Fruit fly (Drosophila melanogaster) whole organism, embryonic: Measurements from ENCODE around the gene Ddc.
A peak's percentile ranks its signal among the peaks of the same experiment; 100 is the strongest.

ENCODE experiments used
- ATbp ChIP-seq: fragments of 200-800 bp; sonication (Bioruptor generic); optimal IDR thresholded peaks from 2 replicates; lab custom pipeline; 2017; ENCODE audit warnings: missing biosample characterization, mild to moderate bottlenecking, missing genetic modification characterization, missing genetic modification reagents
- CG10654 ChIP-seq: fragments of 200-800 bp; sonication (Bioruptor generic); optimal IDR thresholded peaks from 2 replicates; lab custom pipeline; 2016; ENCODE audit warnings: missing biosample characterization, missing genetic modification characterization
- CG11247 ChIP-seq: fragments of 200-800 bp; sonication (Bioruptor generic); IDR thresholded peaks from 2 replicates; pipeline ENCODE4 v1.3.6; 2022; ENCODE audit warnings: missing biosample characterization, missing genetic modification characterization
- CG11456 ChIP-seq: fragments of 200-800 bp; sonication (Bioruptor generic); IDR thresholded peaks from 3 replicates; pipeline ENCODE4 v1.3.6; 2022; ENCODE audit warnings: missing biosample characterization, missing genetic modification characterization
- CG11504 ChIP-seq: fragments of 200-800 bp; sonication (Bioruptor generic); optimal IDR thresholded peaks from 3 replicates; lab custom pipeline; 2019; ENCODE audit warnings: missing biosample characterization, mild to moderate bottlenecking, missing genetic modification characterization, moderate library complexity
- CG12659 ChIP-seq: fragments of 200-800 bp; sonication (Bioruptor generic); optimal IDR thresholded peaks from 3 replicates; lab custom pipeline; 2017; ENCODE audit warnings: mild to moderate bottlenecking, missing biosample characterization, missing genetic modification reagents, missing genetic modification characterization
- CG13624 ChIP-seq: fragments of 200-800 bp; sonication (Bioruptor generic); optimal IDR thresholded peaks from 2 replicates; lab custom pipeline; 2016; ENCODE audit warnings: missing biosample characterization, missing genetic modification characterization
- CG13894 ChIP-seq: fragments of 200-800 bp; sonication (Bioruptor generic); optimal IDR thresholded peaks from 3 replicates; lab custom pipeline; 2018; ENCODE audit warnings: missing biosample characterization, mild to moderate bottlenecking, missing genetic modification characterization, moderate library complexity
- CG2120 ChIP-seq: fragments of 200-800 bp; sonication (Bioruptor generic); optimal IDR thresholded peaks from 3 replicates; lab custom pipeline; 2016; ENCODE audit warnings: missing biosample characterization, missing genetic modification characterization
- CG2875 ChIP-seq: fragments of 200-800 bp; sonication (Bioruptor generic); optimal IDR thresholded peaks from 2 replicates; lab custom pipeline; 2017; ENCODE audit warnings: missing biosample characterization, mild to moderate bottlenecking, missing genetic modification characterization, missing genetic modification reagents
- CG42726 ChIP-seq: fragments of 200-800 bp; sonication (Bioruptor generic); IDR thresholded peaks from 2 replicates; pipeline ENCODE4 v1.3.6; 2022; ENCODE audit warnings: missing biosample characterization, missing genetic modification characterization; ENCODE audit not compliant: partially characterized antibody
- CG4360 ChIP-seq: fragments of 200-800 bp; sonication (Bioruptor generic); IDR thresholded peaks from 2 replicates; pipeline ENCODE4 v1.3.6; 2022; ENCODE audit warnings: missing biosample characterization, missing genetic modification characterization
- CG5180 ChIP-seq: fragments of 200-800 bp; sonication (Bioruptor generic); optimal IDR thresholded peaks from 3 replicates; lab custom pipeline; 2017; ENCODE audit warnings: missing biosample characterization, missing genetic modification characterization, mild to moderate bottlenecking, moderate library complexity, missing genetic modification reagents
- CG6254 ChIP-seq: fragments of 200-800 bp; sonication (Bioruptor generic); optimal IDR thresholded peaks from 3 replicates; lab custom pipeline; 2017; ENCODE audit warnings: mild to moderate bottlenecking, missing biosample characterization, missing genetic modification reagents, missing genetic modification characterization
- CG7556 ChIP-seq: fragments of 200-800 bp; sonication (Bioruptor generic); optimal IDR thresholded peaks from 2 replicates; lab custom pipeline; 2017; ENCODE audit warnings: missing biosample characterization, mild to moderate bottlenecking, missing genetic modification characterization
- CG8388 ChIP-seq: fragments of 200-800 bp; sonication (Bioruptor generic); optimal IDR thresholded peaks from 2 replicates; lab custom pipeline; 2019; ENCODE audit warnings: missing biosample characterization, mild to moderate bottlenecking, missing genetic modification characterization, moderate library complexity
- CG9876 ChIP-seq: fragments of 200-800 bp; sonication (Bioruptor generic); optimal IDR thresholded peaks from 2 replicates; lab custom pipeline; 2016; ENCODE audit warnings: missing biosample characterization, missing genetic modification characterization
- CrebB ChIP-seq: fragments of 200-800 bp; sonication (Bioruptor generic); optimal IDR thresholded peaks from 3 replicates; lab custom pipeline; 2018; ENCODE audit warnings: missing biosample characterization, mild to moderate bottlenecking, missing genetic modification characterization
- Dp ChIP-seq: fragments of 200-800 bp; sonication (Bioruptor generic); optimal IDR thresholded peaks from 2 replicates; lab custom pipeline; 2018; ENCODE audit warnings: missing biosample characterization, mild to moderate bottlenecking, missing genetic modification characterization, moderate library complexity
- E2f1 ChIP-seq: fragments of 200-800 bp; sonication (Bioruptor generic); IDR thresholded peaks from 2 replicates; pipeline ENCODE4 v1.3.6; 2022; ENCODE audit warnings: missing biosample characterization, missing genetic modification characterization
- E2f2 ChIP-seq: fragments of 200-800 bp; sonication (Bioruptor generic); IDR thresholded peaks from 2 replicates; pipeline ENCODE4 v1.3.6; 2022; ENCODE audit warnings: missing biosample characterization, missing genetic modification characterization
- HLHmδ ChIP-seq: fragments of 200-800 bp; sonication (Bioruptor generic); optimal IDR thresholded peaks from 2 replicates; lab custom pipeline; 2018; ENCODE audit warnings: missing biosample characterization, mild to moderate bottlenecking, missing genetic modification characterization, moderate library complexity
- Hey ChIP-seq: fragments of 200-800 bp; sonication (Bioruptor generic); optimal IDR thresholded peaks from 3 replicates; lab custom pipeline; 2018; ENCODE audit warnings: missing biosample characterization, mild to moderate bottlenecking, missing genetic modification characterization
- Hr78 ChIP-seq, 2 experiments: fragments of 200-800 bp in 1 of 2; fragments of >200 bp in 1 of 2; sonication (Bioruptor generic) in 1 of 2; optimal IDR thresholded peaks; 2 replicates each; lab custom pipeline; 2017 to 2019; ENCODE audit warnings: missing biosample characterization in 2 of 2, missing genetic modification characterization in 2 of 2, mild to moderate bottlenecking in 1 of 2, moderate library complexity in 1 of 2
- Lim3 ChIP-seq: fragments of 200-800 bp; sonication (Bioruptor generic); IDR thresholded peaks from 2 replicates; pipeline ENCODE4 v1.3.6; 2022; ENCODE audit warnings: missing biosample characterization, missing genetic modification characterization
- Mad ChIP-seq: fragments of 200-800 bp; sonication (Bioruptor generic); optimal IDR thresholded peaks from 2 replicates; lab custom pipeline; 2016; ENCODE audit warnings: missing biosample characterization, missing genetic modification characterization
- NC2α ChIP-seq: fragments of 200-800 bp; sonication (Bioruptor generic); optimal IDR thresholded peaks from 2 replicates; lab custom pipeline; 2016; ENCODE audit warnings: missing biosample characterization, missing genetic modification characterization
- Spps ChIP-seq: fragments of 200-800 bp; sonication (Bioruptor generic); optimal IDR thresholded peaks from 2 replicates; lab custom pipeline; 2018; ENCODE audit warnings: missing biosample characterization, mild to moderate bottlenecking, missing genetic modification characterization
- TFAM ChIP-seq: fragments of 200-800 bp; sonication (Bioruptor generic); optimal IDR thresholded peaks from 2 replicates; lab custom pipeline; 2017; ENCODE audit warnings: missing biosample characterization, missing genetic modification characterization, inconsistent platforms
- ase ChIP-seq: fragments of 200-800 bp; sonication (Bioruptor generic); IDR thresholded peaks from 3 replicates; pipeline ENCODE4 v1.3.6; 2022; ENCODE audit warnings: missing biosample characterization, missing genetic modification characterization
- ato ChIP-seq: fragments of 200-800 bp; sonication (Bioruptor generic); IDR thresholded peaks from 2 replicates; pipeline ENCODE4 v1.3.6; 2022; ENCODE audit warnings: missing biosample characterization, missing genetic modification characterization; ENCODE audit not compliant: partially characterized antibody
- chm ChIP-seq: fragments of 200-800 bp; sonication (Bioruptor generic); IDR thresholded peaks from 2 replicates; pipeline ENCODE4 v1.3.6; 2022; ENCODE audit warnings: missing biosample characterization, missing genetic modification characterization
- ewg ChIP-seq: fragments of 200-800 bp; sonication (Bioruptor generic); optimal IDR thresholded peaks from 3 replicates; lab custom pipeline; 2017; ENCODE audit warnings: mild to moderate bottlenecking, missing biosample characterization, missing genetic modification reagents, missing genetic modification characterization
- fu2 ChIP-seq: fragments of 200-800 bp; sonication (Bioruptor generic); optimal IDR thresholded peaks from 2 replicates; lab custom pipeline; 2016; ENCODE audit warnings: missing biosample characterization, missing genetic modification characterization
- lab ChIP-seq: fragments of 200-800 bp; sonication (Bioruptor generic); optimal IDR thresholded peaks from 3 replicates; lab custom pipeline; 2017; ENCODE audit warnings: missing biosample characterization, missing genetic modification characterization, mild to moderate bottlenecking, moderate library complexity, missing genetic modification reagents
- maf-S ChIP-seq: fragments of 200-800 bp; sonication (Bioruptor generic); optimal IDR thresholded peaks from 2 replicates; lab custom pipeline; 2016; ENCODE audit warnings: missing biosample characterization, missing genetic modification characterization
- nau ChIP-seq: fragments of 200-800 bp; sonication (Bioruptor generic); optimal IDR thresholded peaks from 3 replicates; lab custom pipeline; 2017; ENCODE audit warnings: missing biosample characterization, mild to moderate bottlenecking, missing genetic modification characterization, missing genetic modification reagents
- nerfin-2 ChIP-seq: fragments of 200-800 bp; sonication (Bioruptor generic); IDR thresholded peaks from 2 replicates; pipeline ENCODE4 v1.3.6; 2022; ENCODE audit warnings: missing biosample characterization, missing genetic modification characterization; ENCODE audit not compliant: partially characterized antibody
- nmo ChIP-seq: fragments of 200-800 bp; sonication (Bioruptor generic); optimal IDR thresholded peaks from 2 replicates; lab custom pipeline; 2018; ENCODE audit warnings: missing biosample characterization, mild to moderate bottlenecking, missing genetic modification characterization, moderate library complexity
- pros ChIP-seq: fragments of 200-800 bp; sonication (Bioruptor generic); optimal IDR thresholded peaks from 3 replicates; lab custom pipeline; 2019; ENCODE audit warnings: missing biosample characterization, mild to moderate bottlenecking, missing genetic modification characterization, moderate library complexity
- pzg ChIP-seq: fragments of 200-800 bp; sonication (Bioruptor generic); optimal IDR thresholded peaks from 3 replicates; lab custom pipeline; 2018; ENCODE audit warnings: missing biosample characterization, mild to moderate bottlenecking, missing genetic modification characterization, moderate library complexity
- schlank ChIP-seq: fragments of 200-800 bp; sonication (Bioruptor generic); optimal IDR thresholded peaks from 2 replicates; lab custom pipeline; 2018; ENCODE audit warnings: missing biosample characterization, mild to moderate bottlenecking, missing genetic modification characterization
- shn ChIP-seq: fragments of 200-800 bp; sonication (Bioruptor generic); optimal IDR thresholded peaks from 3 replicates; lab custom pipeline; 2016; ENCODE audit warnings: missing biosample characterization, missing genetic modification characterization
- sqz ChIP-seq: fragments of 200-800 bp; sonication (Bioruptor generic); optimal IDR thresholded peaks from 3 replicates; lab custom pipeline; 2018; ENCODE audit warnings: missing biosample characterization, mild to moderate bottlenecking, missing genetic modification characterization
- sug ChIP-seq: fragments of 200-800 bp; optimal IDR thresholded peaks from 2 replicates; lab custom pipeline; 2019; ENCODE audit warnings: missing biosample characterization, mild to moderate bottlenecking, missing genetic modification characterization, moderate library complexity
- ttk ChIP-seq: fragments of 200-800 bp; sonication (Bioruptor generic); IDR thresholded peaks from 2 replicates; pipeline ENCODE4 v2.1.2; 2022; ENCODE audit warnings: missing biosample characterization, missing genetic modification characterization
- unc-4 ChIP-seq: fragments of 200-800 bp; sonication (Bioruptor generic); IDR thresholded peaks from 2 replicates; pipeline ENCODE4 v1.3.6; 2022; ENCODE audit warnings: missing biosample characterization, missing genetic modification characterization; ENCODE audit not compliant: partially characterized antibody
- zen2 ChIP-seq: fragments of 200-800 bp; sonication (Bioruptor generic); IDR thresholded peaks from 3 replicates; pipeline ENCODE4 v1.3.6; 2022; ENCODE audit warnings: missing biosample characterization, missing genetic modification characterization; ENCODE audit not compliant: partially characterized antibody
- zfh1 ChIP-seq: fragments of 200-800 bp; sonication (Bioruptor generic); IDR thresholded peaks from 3 replicates; pipeline ENCODE4 v1.3.6; 2022; ENCODE audit warnings: missing biosample characterization, missing genetic modification characterization

Gene Ddc

DNA sequence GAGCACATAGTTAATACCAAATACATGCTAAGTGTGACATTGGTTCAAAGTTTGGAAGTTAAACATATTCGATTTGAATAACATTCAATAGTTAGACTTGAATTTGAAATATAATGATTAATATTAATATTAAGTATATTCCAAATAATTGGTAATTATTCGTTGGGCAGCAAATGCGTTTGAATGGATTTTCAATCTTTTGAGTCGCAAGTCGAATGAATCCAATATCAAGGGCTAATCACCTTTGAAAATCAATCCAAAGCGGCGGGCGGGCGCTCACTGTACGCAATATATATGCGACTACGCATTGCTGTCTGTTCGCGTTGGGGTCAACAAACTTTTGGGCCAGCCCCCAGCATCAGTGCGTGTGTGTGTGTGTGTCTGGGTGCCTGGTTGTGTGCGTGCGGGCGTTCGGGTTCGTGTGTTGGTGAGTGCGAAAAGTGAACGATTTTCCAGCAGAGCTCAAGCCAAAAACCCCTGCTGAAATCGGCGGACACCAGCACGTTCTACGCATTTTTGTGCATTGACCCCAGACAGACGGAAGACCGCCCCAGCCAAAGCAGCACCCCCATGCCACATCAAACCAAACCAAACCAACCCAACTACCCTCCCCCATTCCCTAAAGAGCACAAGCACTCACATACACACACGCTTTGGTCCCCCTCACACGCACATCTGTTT lies 18.4 kb upstream of the Ddc start (continued):
- TF ChIP-seq CG9876 (GFP tag; lab: Kevin White, UChicago) = no peak
- no peak for TF ChIP-seq ato (GFP tag; lab: Robert Waterston, UW)
- TF ChIP-seq CrebB = no peak
- no peak for TF ChIP-seq schlank (tag; lab: Kevin White, UChicago)
- no peak for TF ChIP-seq CG4360 (GFP tag; lab: Robert Waterston, UW)
- TF ChIP-seq CG42726 (GFP tag; lab: Robert Waterston, UW) = no peak
- no peak for TF ChIP-seq CG10654 (GFP tag; lab: Kevin White, UChicago)
- TF ChIP-seq ase (GFP tag; lab: Robert Waterston, UW) = no peak
- no peak for TF ChIP-seq zfh1
- TF ChIP-seq Lim3 (GFP tag; lab: Robert Waterston, UW) = no peak
- TF ChIP-seq E2f2 (GFP tag; lab: Robert Waterston, UW) = no peak
- TF ChIP-seq CG11456 (GFP tag; lab: Robert Waterston, UW) = no peak
- no peak for TF ChIP-seq ewg
- TF ChIP-seq HLHmδ = no peak
- no peak for TF ChIP-seq sqz (GFP tag; lab: Kevin White, UChicago)
- peak; percentile 62 for TF ChIP-seq CG11504 (tag; lab: Kevin White, UChicago)
- no peak for TF ChIP-seq sug (tag; lab: Kevin White, UChicago)
- no peak for TF ChIP-seq shn (GFP tag; lab: Kevin White, UChicago)
- TF ChIP-seq ATbp = peak; percentile 33
- no peak for TF ChIP-seq chm
- TF ChIP-seq maf-S = no peak
- TF ChIP-seq CG5180 (GFP tag; lab: Kevin White, UChicago) = no peak
- no peak for TF ChIP-seq Dp (GFP tag; lab: Kevin White, UChicago)
- TF ChIP-seq Mad (GFP tag; lab: Kevin White, UChicago) = no peak
- TF ChIP-seq Spps (tag; lab: Kevin White, UChicago) = no peak
- TF ChIP-seq TFAM (GFP tag; lab: Kevin White, UChicago) = no peak
- no peak for TF ChIP-seq Hr78 (GFP tag; optimal IDR thresholded peaks at IDR 0.05; lab: Kevin White, UChicago)
- TF ChIP-seq CG2120 (GFP tag; lab: Kevin White, UChicago) = no peak
- peak; percentile 84 for TF ChIP-seq pros (GFP tag; lab: Kevin White, UChicago)
- no peak for TF ChIP-seq fu2 (GFP tag; lab: Kevin White, UChicago)
- peak; percentile 9 for TF ChIP-seq nmo (GFP tag; lab: Kevin White, UChicago)
- peak; percentile 14 for TF ChIP-seq CG13894 (tag; lab: Kevin White, UChicago)
- no peak for TF ChIP-seq CG11247 (GFP tag; lab: Robert Waterston, UW)
- no peak for TF ChIP-seq CG13624 (GFP tag; lab: Kevin White, UChicago)
- no peak for TF ChIP-seq unc-4 (GFP tag; lab: Robert Waterston, UW)
- TF ChIP-seq CG6254 (GFP tag; lab: Kevin White, UChicago) = peak; percentile 32
- TF ChIP-seq lab (GFP tag; lab: Kevin White, UChicago) = no peak
- no peak for TF ChIP-seq pzg (GFP tag; lab: Kevin White, UChicago)
- peak; percentile 3 for TF ChIP-seq nau
- TF ChIP-seq Hey = peak; percentile 64
- TF ChIP-seq E2f1 = no peak
- peak; percentile 62 for TF ChIP-seq CG7556 (GFP tag; lab: Kevin White, UChicago)
- TF ChIP-seq NC2α (GFP tag; lab: Kevin White, UChicago) = no peak
- TF ChIP-seq CG8388 (GFP tag; lab: Kevin White, UChicago) = peak; percentile 6
- peak; percentile 9 for TF ChIP-seq CG12659 (GFP tag; lab: Kevin White, UChicago)
- TF ChIP-seq CG2875 (GFP tag; lab: Kevin White, UChicago) = no peak
- no peak for TF ChIP-seq nerfin-2 (GFP tag; lab: Robert Waterston, UW)
- TF ChIP-seq zen2 (GFP tag; lab: Robert Waterston, UW) = no peak
- TF ChIP-seq ttk (GFP tag; lab: Robert Waterston, UW) = peak; percentile 23; the same call in 1 of the 2 replicates
